Worm (Caenorhabditis elegans) whole organism, L4 larva: ENCODE data around the gene C35C5.9.
A peak's percentile ranks its signal among the peaks of the same experiment; 100 is the strongest.

Experiments
- F49E8.2 ChIP-seq: sonication (generic microtip); optimal IDR thresholded peaks from 2 replicates; lab custom pipeline; 2016; ENCODE audit warnings: missing compliant biosample characterization, mild to moderate bottlenecking, missing genetic modification characterization, borderline replicate concordance
- Y75B8A.6 ChIP-seq: fragments of 200-800 bp; sonication (Bioruptor generic); IDR thresholded peaks from 2 replicates; pipeline ENCODE4 v1.3.6; 2022; ENCODE audit warnings: missing genetic modification reagents, missing genetic modification characterization, missing compliant biosample characterization
- aha-1 ChIP-seq: fragments of 150-350 bp; peaks from one replicate; lab custom pipeline; 2014; ENCODE audit warnings: missing biosample characterization, missing genetic modification characterization
- ceh-82 ChIP-seq: sonication (generic microtip); optimal IDR thresholded peaks from 2 replicates; lab custom pipeline; 2017; ENCODE audit warnings: missing biosample characterization, missing genetic modification characterization
- ces-1 ChIP-seq: fragments of 150-350 bp; sonication (generic microtip); optimal IDR thresholded peaks from 4 replicates; lab custom pipeline; 2014; ENCODE audit warnings: missing biosample characterization, missing genetic modification reagents, missing genetic modification characterization
- cey-2 ChIP-seq: sonication (generic microtip); optimal IDR thresholded peaks from 3 replicates; lab custom pipeline; 2017; ENCODE audit warnings: missing genetic modification characterization, mild to moderate bottlenecking, missing compliant biosample characterization, antibody characterized with exemption, borderline replicate concordance; ENCODE audit not compliant: insufficient read depth
- ctbp-1 ChIP-seq: fragments of 200-800 bp; sonication (Bioruptor generic); IDR thresholded peaks from 2 replicates; pipeline ENCODE4 v1.3.6; 2022; ENCODE audit warnings: missing genetic modification reagents, missing genetic modification characterization, missing compliant biosample characterization
- daf-19 ChIP-seq: fragments of 200-800 bp; sonication (Bioruptor generic); conservative IDR thresholded peaks from 2 replicates; pipeline ENCODE4 v1.3.6; 2022; ENCODE audit warnings: missing genetic modification characterization, missing compliant biosample characterization
- duxl-1 ChIP-seq: sonication (generic microtip); optimal IDR thresholded peaks from 2 replicates; lab custom pipeline; 2016; ENCODE audit warnings: mild to moderate bottlenecking, missing genetic modification characterization, moderate library complexity, missing compliant biosample characterization; ENCODE audit not compliant: poor library complexity
- dve-1 ChIP-seq: sonication (generic microtip); optimal IDR thresholded peaks from 2 replicates; lab custom pipeline; 2017; ENCODE audit warnings: antibody characterized with exemption, mild to moderate bottlenecking, missing genetic modification characterization, missing compliant biosample characterization; ENCODE audit not compliant: insufficient read depth
- egl-43 ChIP-seq: fragments of 200-800 bp; sonication (Bioruptor generic); IDR thresholded peaks from 2 replicates; pipeline ENCODE4 v1.3.6; 2022; ENCODE audit warnings: missing genetic modification reagents, missing genetic modification characterization, missing compliant biosample characterization
- fkh-10 ChIP-seq: fragments of 150-350 bp; optimal IDR thresholded peaks from 2 replicates; lab custom pipeline; 2014; ENCODE audit warnings: missing biosample characterization, missing genetic modification reagents, missing genetic modification characterization
- fos-1 ChIP-seq: fragments of 150-350 bp; optimal IDR thresholded peaks from 2 replicates; lab custom pipeline; 2014; ENCODE audit warnings: missing biosample characterization, missing genetic modification characterization
- hlh-30 ChIP-seq: sonication (generic microtip); optimal IDR thresholded peaks from 2 replicates; lab custom pipeline; 2017; ENCODE audit warnings: antibody characterized with exemption, mild to moderate bottlenecking, missing genetic modification characterization, missing compliant biosample characterization; ENCODE audit not compliant: insufficient read depth
- hmg-1.1 ChIP-seq: fragments of 200-800 bp; sonication (Bioruptor generic); IDR thresholded peaks from 2 replicates; pipeline ENCODE4 v1.3.6; 2022; ENCODE audit warnings: missing genetic modification reagents, missing genetic modification characterization, missing compliant biosample characterization
- jun-1 ChIP-seq: fragments of 150-350 bp; optimal IDR thresholded peaks from 2 replicates; lab custom pipeline; 2014; ENCODE audit warnings: missing biosample characterization, missing genetic modification reagents, missing genetic modification characterization
- lim-7 ChIP-seq: fragments of 200-800 bp; sonication (Bioruptor generic); IDR thresholded peaks from 2 replicates; pipeline ENCODE4 v1.3.6; 2022; ENCODE audit warnings: missing genetic modification characterization, missing compliant biosample characterization
- lin-1 ChIP-seq: fragments of 200-800 bp; sonication (Bioruptor generic); IDR thresholded peaks from 2 replicates; pipeline ENCODE4 v1.3.6; 2022; ENCODE audit warnings: missing genetic modification reagents, missing genetic modification characterization, missing compliant biosample characterization
- lin-29 ChIP-seq: fragments of 200-800 bp; sonication (Bioruptor generic); IDR thresholded peaks from 2 replicates; pipeline ENCODE4 v1.3.6; 2022; ENCODE audit warnings: missing genetic modification reagents, missing genetic modification characterization, missing compliant biosample characterization
- lin-38 ChIP-seq: fragments of 200-800 bp; sonication (Bioruptor generic); IDR thresholded peaks from 2 replicates; pipeline ENCODE4 v1.3.6; 2022; ENCODE audit warnings: missing genetic modification reagents, missing genetic modification characterization, missing compliant biosample characterization
- lir-3 ChIP-seq: sonication (generic microtip); optimal IDR thresholded peaks from 2 replicates; lab custom pipeline; 2016; ENCODE audit warnings: mild to moderate bottlenecking, missing genetic modification characterization, missing compliant biosample characterization
- lsy-2 ChIP-seq, 2 experiments: fragments of 150-350 bp in 1 of 2; sonication (generic microtip) in 1 of 2; optimal IDR thresholded peaks; 2 replicates each; lab custom pipeline; 2014 to 2017; ENCODE audit warnings: missing biosample characterization in 2 of 2, missing genetic modification characterization in 2 of 2
- mdl-1 ChIP-seq, 2 experiments: fragments of 150-350 bp in 1 of 2; sonication (generic microtip) in 1 of 2; optimal IDR thresholded peaks; 2 replicates each; lab custom pipeline; 2014 to 2017; ENCODE audit warnings: missing biosample characterization in 2 of 2, missing genetic modification characterization in 2 of 2
- nhr-10 ChIP-seq: fragments of 150-350 bp; optimal IDR thresholded peaks from 2 replicates; lab custom pipeline; 2014; ENCODE audit warnings: missing biosample characterization, missing genetic modification characterization
- nhr-102 ChIP-seq: sonication (generic microtip); optimal IDR thresholded peaks from 2 replicates; lab custom pipeline; 2016; ENCODE audit warnings: mild to moderate bottlenecking, missing genetic modification characterization, moderate library complexity, missing compliant biosample characterization
- nhr-11 ChIP-seq: fragments of 150-350 bp; optimal IDR thresholded peaks from 2 replicates; lab custom pipeline; 2014; ENCODE audit warnings: missing biosample characterization, missing genetic modification characterization
- nhr-42 ChIP-seq: fragments of 200-800 bp; sonication (Bioruptor generic); IDR thresholded peaks from 2 replicates; pipeline ENCODE4 v1.3.6; 2022; ENCODE audit warnings: missing genetic modification characterization, missing compliant biosample characterization
- nhr-48 ChIP-seq: sonication (generic microtip); optimal IDR thresholded peaks from 2 replicates; lab custom pipeline; 2016; ENCODE audit warnings: mild to moderate bottlenecking, missing genetic modification characterization, missing compliant biosample characterization
- nhr-6 ChIP-seq: fragments of 150-350 bp; optimal IDR thresholded peaks from 2 replicates; lab custom pipeline; 2014; ENCODE audit warnings: missing biosample characterization, missing genetic modification characterization
- pha-4 ChIP-seq, 2 experiments: fragments of 150-350 bp in 1 of 2; fragments of 200-800 bp in 1 of 2; sonication (Bioruptor generic) in 1 of 2; IDR thresholded peaks in 1 of 2; optimal IDR thresholded peaks in 1 of 2; 2 replicates each; pipeline versions ENCODE4 v1.3.6 to Lab custom; 2014 to 2022; ENCODE audit warnings: missing genetic modification characterization in 2 of 2, missing genetic modification reagents in 2 of 2, missing biosample characterization in 1 of 2, missing compliant biosample characterization in 1 of 2
- set-16 ChIP-seq: fragments of 200-800 bp; sonication (Bioruptor generic); IDR thresholded peaks from 2 replicates; pipeline ENCODE4 v1.3.6; 2022; ENCODE audit warnings: missing genetic modification reagents, missing genetic modification characterization, missing compliant biosample characterization
- skn-1 ChIP-seq: fragments of 150-350 bp; optimal IDR thresholded peaks from 2 replicates; lab custom pipeline; 2014; ENCODE audit warnings: missing biosample characterization, missing genetic modification characterization
- tra-1 ChIP-seq: fragments of 200-800 bp; sonication (Bioruptor generic); IDR thresholded peaks from 2 replicates; pipeline ENCODE4 v1.3.6; 2022; ENCODE audit warnings: missing genetic modification reagents, missing genetic modification characterization, missing compliant biosample characterization
- unc-62 ChIP-seq, 3 experiments: fragments of 150-350 bp in 1 of 3; sonication (generic microtip); optimal IDR thresholded peaks in 2 of 3; peaks in 1 of 3; 1 replicate in 1 of 3; 2 replicates in 2 of 3; lab custom pipeline; 2014 to 2017; ENCODE audit warnings: missing biosample characterization in 3 of 3, missing genetic modification characterization in 3 of 3, missing genetic modification reagents in 3 of 3, missing genotype in 1 of 3
- vab-7 ChIP-seq: fragments of 200-800 bp; sonication (Bioruptor generic); IDR thresholded peaks from 2 replicates; pipeline ENCODE4 v1.3.6; 2022; ENCODE audit warnings: missing genetic modification reagents, missing genetic modification characterization, missing compliant biosample characterization
- zag-1 ChIP-seq: fragments of 150-350 bp; optimal IDR thresholded peaks from 2 replicates; lab custom pipeline; 2014; ENCODE audit warnings: missing biosample characterization, missing genetic modification characterization
- zfp-2 ChIP-seq: sonication (generic microtip); optimal IDR thresholded peaks from 2 replicates; lab custom pipeline; 2016; ENCODE audit warnings: mild to moderate bottlenecking, missing genetic modification characterization, missing compliant biosample characterization
- zip-11 ChIP-seq: fragments of 200-800 bp; sonication (Bioruptor generic); IDR thresholded peaks from 2 replicates; pipeline ENCODE4 v1.3.6; 2022; ENCODE audit warnings: missing genetic modification characterization, missing compliant biosample characterization
- ztf-11 ChIP-seq: fragments of 150-350 bp; optimal IDR thresholded peaks from 2 replicates; lab custom pipeline; 2014; ENCODE audit warnings: missing biosample characterization, missing genetic modification characterization
- ztf-7 ChIP-seq: fragments of 150-350 bp; optimal IDR thresholded peaks from 2 replicates; lab custom pipeline; 2014; ENCODE audit warnings: missing biosample characterization, missing genetic modification characterization

The C35C5.9 gene

ce11 chrX:11569744-11570359, 33.5 kb downstream of the C35C5.9 start:
- TF ChIP-seq lim-7 (no peak), aha-1 (tag; lab: Kevin White, UChicago) (peak; percentile 50), fkh-10 (GFP tag; lab: Kevin White, UChicago) (peak; percentile 78), ceh-82 (tag; lab: Kevin White, UChicago) (no peak), nhr-42 (GFP tag; lab: Robert Waterston, UW) (no peak), dve-1 (no peak), unc-62 (GFP tag; optimal IDR thresholded peaks at IDR 0.05 in 1 of 2; lab: Kevin White, UChicago) (peak in 1 of 2 experiments; percentile 6), unc-62 (tag; optimal IDR thresholded peaks at IDR 0.05; lab: Kevin White, UChicago) (no peak), lin-38 (GFP tag; lab: Robert Waterston, UW) (no peak), nhr-6 (tag; lab: Kevin White, UChicago) (no peak), zfp-2 (tag; lab: Kevin White, UChicago) (no peak), ces-1 (GFP tag; lab: Kevin White, UChicago) (peak; percentile 23)

- no peak for TF ChIP-seq tra-1
- no peak for TF ChIP-seq lir-3 (tag; lab: Kevin White, UChicago)
- TF ChIP-seq hmg-1.1: 0 out of 2 replicates have a peak, but pooled peaks have one; percentile 16
- TF ChIP-seq ctbp-1 (GFP tag; lab: Robert Waterston, UW): 0 out of 2 replicates have a peak, but pooled peaks have one; percentile 49
- no peak for TF ChIP-seq duxl-1
- peak; percentile 47 for TF ChIP-seq hlh-30 (tag; lab: Kevin White, UChicago)
Observed at ce11 chrX:11571714-11572113, 35.3 kb downstream of the C35C5.9 start.

ce11 chrX:11572205-11572604, 35.8 kb downstream of the C35C5.9 start, which contains the start of gene frm-3:
frm-3 (plus strand) TSS chrX:11572505.
- no peak for TF ChIP-seq ztf-11 (tag; lab: Kevin White, UChicago)
- TF ChIP-seq unc-62 (GFP tag; optimal IDR thresholded peaks at IDR 0.05 in 1 of 2; lab: Kevin White, UChicago): peak in 1 of 2 experiments; percentile 49
- TF ChIP-seq unc-62 (tag; optimal IDR thresholded peaks at IDR 0.05; lab: Kevin White, UChicago): no peak

ce11 chrX:11574167-11574566, 37.8 kb downstream of the C35C5.9 start:
- TF ChIP-seq cey-2 (tag; lab: Kevin White, UChicago) (no peak), aha-1 (tag; lab: Kevin White, UChicago) (peak; percentile 82), unc-62 (GFP tag; optimal IDR thresholded peaks at IDR 0.05 in 1 of 2; lab: Kevin White, UChicago) (peak in 1 of 2 experiments; percentile 98), unc-62 (tag; optimal IDR thresholded peaks at IDR 0.05; lab: Kevin White, UChicago) (no peak), zag-1 (tag; lab: Kevin White, UChicago) (no peak), fos-1 (tag; lab: Kevin White, UChicago) (no peak), lin-1 (no peak)
- TF ChIP-seq, all 104 proteins: peak for 2

ce11 chrX:11576429-11577088, 40.2 kb downstream of the C35C5.9 start:
- TF ChIP-seq vab-7 (GFP tag; lab: Robert Waterston, UW) (no peak), mdl-1 (tag; optimal IDR thresholded peaks at IDR 0.05; lab: Kevin White, UChicago) (no peak), lin-1 (no peak), aha-1 (tag; lab: Kevin White, UChicago) (peak; percentile 91), pha-4 (GFP tag; IDR thresholded peaks at IDR 0.05; lab: Robert Waterston, UW) (no peak), pha-4 (tag; optimal IDR thresholded peaks at IDR 0.05; lab: Kevin White, UChicago) (no peak), set-16 (GFP tag; lab: Robert Waterston, UW) (peak; percentile 76), daf-19 (GFP tag; lab: Robert Waterston, UW) (no peak), Y75B8A.6 (GFP tag; lab: Robert Waterston, UW) (no peak), lin-29 (GFP tag; lab: Robert Waterston, UW) (no peak), duxl-1 (no peak), tra-1 (no peak), nhr-102 (no peak), skn-1 (tag; lab: Kevin White, UChicago) (no peak), F49E8.2 (tag; lab: Kevin White, UChicago) (no peak), nhr-10 (no peak), jun-1 (tag; lab: Kevin White, UChicago) (no peak), ztf-7 (tag; lab: Kevin White, UChicago) (no peak), zip-11 (no peak), nhr-48 (tag; lab: Kevin White, UChicago) (no peak), lsy-2 (tag; optimal IDR thresholded peaks at IDR 0.05; lab: Kevin White, UChicago) (no peak), zfp-2 (tag; lab: Kevin White, UChicago) (no peak), egl-43 (GFP tag; lab: Robert Waterston, UW) (no peak), nhr-11 (tag; lab: Kevin White, UChicago) (no peak)
